Fruit fly (Drosophila melanogaster): ENCODE data around the gene CG31267.

dm6 chr3R:17150287-17150686 lies 16.3 kb downstream of the CG31267 start, which contains the start of gene Smug:
- no peak for TF ChIP-seq CG10669 (GFP tag; optimal IDR thresholded peaks at IDR 0.05)
- TF ChIP-seq CG31627 (GFP tag; optimal IDR thresholded peaks at IDR 0.05) = no peak
- no peak for TF ChIP-seq fkh (GFP tag; optimal IDR thresholded peaks at IDR 0.05)
- no peak for TF ChIP-seq CG6163 (GFP tag; IDR thresholded peaks at IDR 0.05)
- TF ChIP-seq Ets21C (GFP tag; optimal IDR thresholded peaks at IDR 0.05) = no peak
- TF ChIP-seq CG6854 (GFP tag; optimal IDR thresholded peaks at IDR 0.05) = no peak
- no peak for TF ChIP-seq CG16779 (tag; optimal IDR thresholded peaks at IDR 0.05)
- TF ChIP-seq Lpt (GFP tag; optimal IDR thresholded peaks at IDR 0.05) = no peak
- TF ChIP-seq CG6808 (GFP tag; optimal IDR thresholded peaks at IDR 0.05) = no peak
- TF ChIP-seq CG11294 (GFP tag; IDR thresholded peaks at IDR 0.05) = no peak
- TF ChIP-seq CG15336 (GFP tag; IDR thresholded peaks at IDR 0.05) = no peak
- TF ChIP-seq CG6276 (GFP tag; optimal IDR thresholded peaks at IDR 0.05) = no peak

All from whole organism, prepupa.